Worm (Caenorhabditis elegans): ENCODE measurements around the gene dod-21.

DNA sequence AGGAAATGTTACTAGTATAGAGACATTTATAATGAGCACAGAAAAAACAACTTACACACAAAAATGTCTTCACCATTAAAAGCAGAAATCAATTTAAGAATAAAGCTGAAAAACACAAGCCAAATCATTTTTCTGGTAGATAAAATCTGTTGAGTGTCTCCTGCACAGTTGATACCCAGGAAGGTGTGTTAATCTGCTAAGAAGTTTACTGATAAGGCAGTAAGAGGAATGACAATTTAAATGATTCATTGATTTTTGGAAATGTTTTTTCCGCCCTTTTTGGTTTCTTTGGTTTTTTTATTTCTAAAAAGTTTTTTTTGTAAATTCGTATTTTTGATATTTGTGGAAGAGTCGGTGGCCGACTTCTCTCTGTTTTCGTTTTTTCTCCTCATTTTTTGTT, 49.4 kb downstream of the dod-21 start, which contains the start of gene K10D11.3:
- TF ChIP-seq Y75B8A.6 (GFP tag; IDR thresholded peaks at IDR 0.05) (no peak), skn-1 (tag; optimal IDR thresholded peaks at IDR 0.05) (no peak), aly-2 (tag; optimal IDR thresholded peaks at IDR 0.05) (no peak), ceh-82 (tag; optimal IDR thresholded peaks at IDR 0.05) (no peak), madf-5 (GFP tag; IDR thresholded peaks at IDR 0.05) (no peak), fos-1 (tag; optimal IDR thresholded peaks at IDR 0.05) (no peak), ces-1 (GFP tag; optimal IDR thresholded peaks at IDR 0.05) (no peak), pqm-1 (tag; optimal IDR thresholded peaks at IDR 0.05) (peak; percentile 14), lin-13 (GFP tag; optimal IDR thresholded peaks at IDR 0.05) (no peak), lsy-2 (tag; optimal IDR thresholded peaks at IDR 0.05) (no peak), T26A8.4 (GFP tag; IDR thresholded peaks at IDR 0.05) (no peak), hif-1 (tag; optimal IDR thresholded peaks at IDR 0.05) (no peak), pha-4 (GFP tag; IDR thresholded peaks at IDR 0.05) (no peak), pha-4 (tag; optimal IDR thresholded peaks at IDR 0.05) (no peak)

Data from whole organism, L4 larva.